Worm (Caenorhabditis elegans): ENCODE measurements around the gene ZK616.65.

- no peak for TF ChIP-seq nhr-237 (tag; optimal IDR thresholded peaks at IDR 0.05)
- TF ChIP-seq mab-5 (tag; optimal IDR thresholded peaks at IDR 0.05): no peak
- TF ChIP-seq nhr-129 (tag; optimal IDR thresholded peaks at IDR 0.05): no peak
- TF ChIP-seq sma-3 (GFP tag; optimal IDR thresholded peaks at IDR 0.05): no peak
- TF ChIP-seq lin-39 (tag; optimal IDR thresholded peaks at IDR 0.05): no peak
- no peak for TF ChIP-seq nhr-11 (tag; optimal IDR thresholded peaks at IDR 0.05)
- TF ChIP-seq alr-1 (tag; optimal IDR thresholded peaks at IDR 0.05): no peak
- TF ChIP-seq F13H6.1 (tag; optimal IDR thresholded peaks at IDR 0.05): no peak
- peak; percentile 2 for TF ChIP-seq fos-1 (tag; optimal IDR thresholded peaks at IDR 0.05)
- no peak for TF ChIP-seq zag-1 (tag; optimal IDR thresholded peaks at IDR 0.05)
- TF ChIP-seq snpc-4 (tag; optimal IDR thresholded peaks at IDR 0.05): no peak
- TF ChIP-seq skn-1 (tag; optimal IDR thresholded peaks at IDR 0.05): no peak
- no peak for TF ChIP-seq nhr-25 (tag; optimal IDR thresholded peaks at IDR 0.05)
These were observed 36.7 kb downstream of the ZK616.65 start for ce11 chrIV:5374321-5374720.
